Worm (Caenorhabditis elegans) whole organism, L3 larva: ENCODE results near the gene F43D2.6.

Experiments
- ZK546.5 ChIP-seq: sonication (generic microtip); optimal IDR thresholded peaks from 2 replicates; lab custom pipeline; 2017; ENCODE audit warnings: missing biosample characterization, missing genetic modification characterization
- aly-2 ChIP-seq: fragments of 150-350 bp; optimal IDR thresholded peaks from 2 replicates; lab custom pipeline; 2014; ENCODE audit warnings: missing biosample characterization, missing genetic modification characterization
- ceh-28 ChIP-seq: fragments of 150-350 bp; optimal IDR thresholded peaks from 2 replicates; lab custom pipeline; 2014; ENCODE audit warnings: missing biosample characterization, missing genetic modification reagents, missing genetic modification characterization
- egl-27 ChIP-seq: sonication (generic microtip); optimal IDR thresholded peaks from 4 replicates; lab custom pipeline; 2017; ENCODE audit warnings: missing biosample characterization, missing genetic modification reagents, missing genetic modification characterization
- jun-1 ChIP-seq: fragments of 150-350 bp; optimal IDR thresholded peaks from 2 replicates; lab custom pipeline; 2014; ENCODE audit warnings: missing biosample characterization, missing genetic modification reagents, missing genetic modification characterization
- lin-39 ChIP-seq: fragments of 150-350 bp; optimal IDR thresholded peaks from 2 replicates; lab custom pipeline; 2018; ENCODE audit warnings: missing biosample characterization, missing genetic modification reagents, missing genetic modification characterization
- mdl-1 ChIP-seq: fragments of 150-350 bp; optimal IDR thresholded peaks from 2 replicates; lab custom pipeline; 2014; ENCODE audit warnings: missing biosample characterization, missing genetic modification characterization
- nhr-23 ChIP-seq: fragments of 150-350 bp; optimal IDR thresholded peaks from 2 replicates; lab custom pipeline; 2014; ENCODE audit warnings: missing biosample characterization, missing genetic modification reagents, missing genetic modification characterization
- nhr-76 ChIP-seq: fragments of 150-350 bp; sonication (generic microtip); optimal IDR thresholded peaks from 5 replicates; lab custom pipeline; 2014; ENCODE audit warnings: missing biosample characterization, missing genetic modification characterization
- pha-4 ChIP-seq: fragments of 150-350 bp; optimal IDR thresholded peaks from 2 replicates; lab custom pipeline; 2014; ENCODE audit warnings: missing biosample characterization, missing genetic modification reagents, missing genetic modification characterization
- pqm-1 ChIP-seq: fragments of 150-350 bp; optimal IDR thresholded peaks from 2 replicates; lab custom pipeline; 2017; ENCODE audit warnings: missing biosample characterization, missing genetic modification characterization, inconsistent platforms
- tbx-2 ChIP-seq: sonication (generic microtip); optimal IDR thresholded peaks from 2 replicates; lab custom pipeline; 2016; ENCODE audit warnings: mild to moderate bottlenecking, missing genetic modification characterization, missing compliant biosample characterization
- ztf-11 ChIP-seq: fragments of 150-350 bp; optimal IDR thresholded peaks from 2 replicates; lab custom pipeline; 2014; ENCODE audit warnings: missing biosample characterization, missing genetic modification characterization
- ztf-4 ChIP-seq: fragments of 150-350 bp; optimal IDR thresholded peaks from 2 replicates; lab custom pipeline; 2014; ENCODE audit warnings: missing biosample characterization, missing genetic modification characterization

DNA sequence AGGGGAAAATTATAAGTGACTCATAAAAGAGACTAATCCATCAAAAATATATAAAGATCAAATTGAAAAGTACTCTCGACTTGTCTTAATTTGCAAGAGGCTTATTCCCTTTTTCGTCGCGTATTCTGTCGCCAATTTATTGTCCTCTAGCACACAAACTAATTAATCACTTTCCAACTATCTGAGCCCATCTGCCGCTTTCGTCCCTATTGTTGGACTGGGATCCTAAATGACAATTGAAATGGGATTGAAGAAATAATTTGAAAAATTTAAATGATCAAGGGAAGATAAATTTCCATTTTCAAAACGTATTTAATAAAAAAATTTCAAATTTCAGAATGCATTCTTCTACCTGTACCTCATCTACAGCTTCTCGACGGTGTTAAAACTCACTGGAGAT is 15.7 kb upstream of the F43D2.6 start:
- no peak for TF ChIP-seq aly-2
- TF ChIP-seq ceh-28 (tag; lab: Kevin White, UChicago): no peak
- no peak for TF ChIP-seq ztf-4 (tag; lab: Kevin White, UChicago)
- no peak for TF ChIP-seq ZK546.5
- TF ChIP-seq nhr-76: no peak
- TF ChIP-seq lin-39: no peak
- TF ChIP-seq mdl-1 (tag; lab: Kevin White, UChicago): no peak
- no peak for TF ChIP-seq ztf-11 (tag; lab: Kevin White, UChicago)
- TF ChIP-seq egl-27 (tag; lab: Kevin White, UChicago): no peak
- TF ChIP-seq nhr-23 (tag; lab: Kevin White, UChicago): no peak
- no peak for TF ChIP-seq pqm-1 (tag; lab: Kevin White, UChicago)
- TF ChIP-seq tbx-2 (tag; lab: Kevin White, UChicago): no peak
- TF ChIP-seq jun-1: no peak
- TF ChIP-seq pha-4 (tag; lab: Kevin White, UChicago): no peak
